Worm (Caenorhabditis elegans): ENCODE results near the gene Y32G9A.12.

ce11 chrV:1964806-1965205 is 44.8 kb upstream of the Y32G9A.12 start, which contains the start of gene srj-15:
- no peak for TF ChIP-seq ama-1 (optimal IDR thresholded peaks at IDR 0.05)
- no peak for TF ChIP-seq aly-1 (tag; optimal IDR thresholded peaks at IDR 0.05)
- no peak for TF ChIP-seq pes-1 (GFP tag; IDR thresholded peaks at IDR 0.05)
- no peak for TF ChIP-seq F13C5.2 (tag; optimal IDR thresholded peaks at IDR 0.05)
- TF ChIP-seq hnd-1 (tag; optimal IDR thresholded peaks at IDR 0.05): no peak
- TF ChIP-seq tra-4 (tag; optimal IDR thresholded peaks at IDR 0.05): no peak
- TF ChIP-seq flt-1 (GFP tag; IDR thresholded peaks at IDR 0.05): no peak
- TF ChIP-seq hmbx-1 (tag; optimal IDR thresholded peaks at IDR 0.05): no peak
- no peak for TF ChIP-seq scrt-1 (GFP tag; IDR thresholded peaks at IDR 0.05)
- no peak for TF ChIP-seq sea-1 (GFP tag; conservative IDR thresholded peaks at IDR 0.05)
- TF ChIP-seq B0310.2 (tag; optimal IDR thresholded peaks at IDR 0.05): no peak
